Worm (Caenorhabditis elegans) whole organism, late embryonic: ENCODE measurements around the gene T02B11.3.
"Not testable (repeated sequence)": the region's sequence is repeated elsewhere in the genome, so short reads cannot be mapped to it uniquely, and the experiment has no call there.

ENCODE experiments used
- ceh-14 ChIP-seq: sonication (generic microtip); optimal IDR thresholded peaks from 2 replicates; lab custom pipeline; 2016; ENCODE audit warnings: missing genotype, missing genetic modification characterization, missing compliant biosample characterization
- rnt-1 ChIP-seq: sonication (generic microtip); optimal IDR thresholded peaks from 2 replicates; lab custom pipeline; 2016; ENCODE audit warnings: missing genetic modification characterization, missing compliant biosample characterization

DNA sequence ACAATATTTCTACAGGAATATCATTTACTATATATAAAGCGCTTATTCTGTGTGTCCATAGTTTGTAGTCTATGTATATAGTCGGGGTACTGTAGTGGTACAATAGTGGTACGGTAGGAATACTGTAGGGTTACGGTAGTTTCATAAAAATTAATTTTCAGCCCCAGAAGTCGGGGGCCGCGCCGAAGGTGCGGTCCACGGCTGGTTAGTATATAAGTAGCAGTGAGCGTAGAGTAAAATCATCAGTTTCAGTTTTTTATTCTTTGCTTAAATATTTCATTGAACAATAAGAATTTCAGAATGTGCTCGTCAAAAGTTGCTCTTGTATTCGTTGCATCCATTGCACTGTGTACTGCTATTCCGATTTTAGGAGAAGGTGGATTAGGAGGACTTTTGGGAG is 24.2 kb upstream of the T02B11.3 start, which contains the start of gene srlf-22:
- not testable (repeated sequence) for TF ChIP-seq ceh-14, rnt-1
